Worm (Caenorhabditis elegans) whole organism, L4/young adult: ENCODE data around the gene tbc-18.

Experiments used
- W03F9.2 ChIP-seq: fragments of 150-350 bp; optimal IDR thresholded peaks from 2 replicates; lab custom pipeline; 2014; ENCODE audit warnings: missing biosample characterization, missing genetic modification characterization
- dao-5 ChIP-seq: sonication (generic microtip); optimal IDR thresholded peaks from 2 replicates; lab custom pipeline; 2016; ENCODE audit warnings: missing genotype, missing genetic modification characterization, moderate library complexity, missing compliant biosample characterization
- him-1 ChIP-seq: sonication (generic microtip); optimal IDR thresholded peaks from 2 replicates; lab custom pipeline; 2016; ENCODE audit warnings: missing genotype, missing genetic modification reagents, missing genetic modification characterization, missing compliant biosample characterization

tbc-18 gene

DNA sequence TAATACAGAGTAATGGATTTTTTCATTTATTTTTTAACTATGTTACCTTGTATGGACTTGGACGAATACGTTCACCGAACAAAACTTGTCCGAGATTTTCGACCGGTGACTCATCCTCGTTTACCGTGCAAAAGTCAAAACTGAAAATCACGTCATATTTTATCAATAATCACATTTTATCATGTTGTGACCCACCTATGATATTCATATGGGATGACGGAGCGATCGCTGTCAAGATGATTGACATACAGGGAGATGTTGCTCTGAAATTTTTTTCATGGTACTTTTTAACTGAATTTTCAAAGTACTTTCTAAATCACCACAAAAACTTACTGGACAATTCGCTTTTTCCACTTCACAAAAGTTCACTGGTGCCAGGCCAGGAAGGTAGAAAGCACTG, 43.2 kb downstream of the tbc-18 start:
- TF ChIP-seq him-1 (tag; lab: Kevin White, UChicago) (no peak), W03F9.2 (tag; lab: Kevin White, UChicago) (no peak), dao-5 (tag; lab: Kevin White, UChicago) (no peak)

ce11 chrX:8422020-8422419, 43.7 kb downstream of the tbc-18 start, which contains the start of gene tag-123:
TSS of gene tag-123 (minus strand) at chrX:8422055.
- TF ChIP-seq W03F9.2 (tag; lab: Kevin White, UChicago) (no peak), dao-5 (tag; lab: Kevin White, UChicago) (no peak), him-1 (tag; lab: Kevin White, UChicago) (no peak)

- TF ChIP-seq him-1 (tag; lab: Kevin White, UChicago): no peak
- no peak for TF ChIP-seq W03F9.2 (tag; lab: Kevin White, UChicago)
- TF ChIP-seq dao-5 (tag; lab: Kevin White, UChicago): no peak
These were observed 44.8 kb downstream of the tbc-18 start for ce11 chrX:8423199-8423598.

DNA sequence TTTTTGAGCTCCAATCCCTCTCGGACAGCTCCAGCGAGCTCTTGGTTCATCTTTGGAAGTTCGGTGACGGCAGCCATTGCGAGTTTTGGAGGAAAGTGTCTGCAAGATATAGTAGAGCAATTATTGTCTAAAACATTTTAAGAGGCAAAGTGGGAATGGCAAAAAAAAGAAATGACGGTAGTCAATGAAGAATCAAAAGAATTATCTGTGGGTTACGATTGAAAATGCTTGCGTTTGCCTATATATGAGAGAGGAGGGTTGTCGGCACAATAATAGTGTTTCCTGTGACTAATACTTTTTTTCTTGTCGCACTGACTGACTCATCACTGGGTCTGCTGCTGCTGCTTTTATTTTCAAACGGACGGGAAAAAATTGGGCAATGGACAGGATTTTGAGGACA, 45.3 kb downstream of the tbc-18 start, which contains the start of gene tth-1:
Gene tth-1 (minus strand): TSS at position 101 of the 400 bp plus-strand sequence.
- TF ChIP-seq W03F9.2 (tag; lab: Kevin White, UChicago) (no peak), dao-5 (tag; lab: Kevin White, UChicago) (no peak), him-1 (tag; lab: Kevin White, UChicago) (no peak)

DNA sequence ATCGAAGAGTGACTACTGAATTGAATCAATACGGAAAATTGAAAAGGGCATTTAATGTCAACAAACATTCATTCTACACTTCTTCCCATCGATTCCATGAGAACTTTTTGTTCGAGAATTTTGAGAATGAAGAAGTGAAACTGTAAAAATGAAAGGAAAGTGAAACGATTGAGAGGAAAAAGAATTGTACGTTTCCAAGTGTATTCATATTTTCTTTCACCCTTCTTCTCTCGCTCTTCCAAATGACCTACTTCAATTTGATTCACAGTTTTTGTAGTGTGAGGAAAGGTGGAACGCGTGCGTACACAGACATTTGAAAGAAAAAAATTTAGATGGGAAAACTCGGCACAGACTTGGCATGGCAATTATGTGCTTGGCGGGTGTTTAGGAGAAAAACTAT, 45.9 kb downstream of the tbc-18 start:
- TF ChIP-seq him-1 (tag; lab: Kevin White, UChicago) (no peak), dao-5 (tag; lab: Kevin White, UChicago) (no peak), W03F9.2 (tag; lab: Kevin White, UChicago) (no peak)

DNA sequence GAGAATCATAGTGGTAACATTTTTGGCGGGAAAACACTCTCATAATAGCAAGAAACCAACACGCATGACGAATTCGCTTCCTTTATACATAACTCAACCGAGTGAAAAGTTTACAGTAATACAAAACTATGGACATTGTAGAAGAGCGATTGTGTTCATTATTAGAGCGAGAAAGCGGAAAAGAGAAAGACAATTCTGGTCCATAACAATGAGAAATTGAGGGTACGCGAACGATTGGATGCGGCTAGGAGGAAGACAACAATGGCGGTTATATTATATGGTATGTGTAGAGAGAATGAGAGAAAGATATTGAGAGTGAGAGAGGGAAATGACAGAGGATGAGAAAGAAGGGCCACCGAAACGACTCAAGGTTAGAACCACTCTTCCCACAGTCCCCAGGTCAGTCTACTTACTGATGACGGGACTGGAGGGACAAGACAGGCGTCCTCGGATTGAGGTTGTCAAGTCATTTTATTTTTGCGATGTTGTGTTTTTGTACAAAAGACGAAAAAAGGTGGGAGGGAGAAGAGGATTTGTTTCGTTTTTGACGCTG, 47.9 kb downstream of the tbc-18 start:
- TF ChIP-seq W03F9.2 (tag; lab: Kevin White, UChicago): no peak
- no peak for TF ChIP-seq him-1 (tag; lab: Kevin White, UChicago)
- TF ChIP-seq dao-5 (tag; lab: Kevin White, UChicago): no peak

- TF ChIP-seq dao-5 (tag; lab: Kevin White, UChicago) (no peak), W03F9.2 (tag; lab: Kevin White, UChicago) (no peak), him-1 (tag; lab: Kevin White, UChicago) (no peak)
These were observed 50.0 kb downstream of the tbc-18 start, which contains the start of gene F08F1.3 for ce11 chrX:8428319-8428888. TSS of gene F08F1.3 (plus strand) at chrX:8428838.

DNA sequence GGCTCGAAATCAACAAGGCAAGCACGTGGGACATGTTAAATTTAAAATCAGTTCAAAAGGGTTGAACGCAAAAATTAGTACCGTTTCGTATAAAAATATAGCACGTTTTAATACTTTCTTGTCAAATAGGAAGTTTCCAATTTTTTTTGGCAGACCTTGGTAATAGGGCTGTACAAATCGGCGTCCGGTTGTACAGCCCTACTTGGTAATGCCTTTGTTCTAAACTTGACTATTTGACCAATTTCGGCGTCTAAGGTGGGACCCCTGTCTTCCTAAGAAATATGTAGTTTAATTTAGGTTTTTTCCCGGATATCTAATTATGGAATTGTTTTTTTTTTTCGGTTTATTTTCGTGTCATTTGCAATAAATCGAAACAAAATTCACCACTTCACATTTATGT, 51.1 kb downstream of the tbc-18 start:
- TF ChIP-seq him-1 (tag; lab: Kevin White, UChicago) (no peak), W03F9.2 (tag; lab: Kevin White, UChicago) (no peak), dao-5 (tag; lab: Kevin White, UChicago) (no peak)
